Worm (Caenorhabditis elegans) whole organism, L4 larva: ENCODE results near the gene srd-3.

Experiments
- T20F7.1 ChIP-seq: fragments of 200-800 bp; sonication (Bioruptor generic); optimal IDR thresholded peaks from 2 replicates; lab custom pipeline; 2018; ENCODE audit warnings: mild to moderate bottlenecking, missing genetic modification characterization, missing compliant biosample characterization
- Y105C5A.15 ChIP-seq: fragments of 200-800 bp; sonication (Bioruptor generic); IDR thresholded peaks from 2 replicates; pipeline ENCODE4 v1.3.6; 2022; ENCODE audit warnings: missing genetic modification characterization, missing compliant biosample characterization
- Y48G9A.11 ChIP-seq: fragments of 200-800 bp; sonication (Bioruptor generic); IDR thresholded peaks from 2 replicates; pipeline ENCODE4 v1.3.6; 2022; ENCODE audit warnings: missing genetic modification reagents, missing genetic modification characterization, missing compliant biosample characterization
- Y5F2A.4 ChIP-seq: fragments of 200-800 bp; sonication (Bioruptor generic); optimal IDR thresholded peaks from 2 replicates; lab custom pipeline; 2018; ENCODE audit warnings: mild to moderate bottlenecking, missing genetic modification characterization, missing compliant biosample characterization
- aha-1 ChIP-seq: fragments of 150-350 bp; peaks from one replicate; lab custom pipeline; 2014; ENCODE audit warnings: missing biosample characterization, missing genetic modification characterization
- arid-1 ChIP-seq: fragments of 200-800 bp; sonication (Bioruptor generic); conservative IDR thresholded peaks from 2 replicates; pipeline ENCODE4 v1.3.6; 2022; ENCODE audit warnings: missing genetic modification reagents, missing genetic modification characterization, missing compliant biosample characterization
- attf-4 ChIP-seq: sonication (generic microtip); optimal IDR thresholded peaks from 3 replicates; lab custom pipeline; 2017; ENCODE audit warnings: missing biosample characterization, missing genetic modification characterization
- ceh-20 ChIP-seq: fragments of 200-800 bp; sonication (Bioruptor generic); IDR thresholded peaks from 2 replicates; pipeline ENCODE4 v1.3.6; 2022; ENCODE audit warnings: missing genetic modification reagents, missing genetic modification characterization, missing compliant biosample characterization
- ceh-28 ChIP-seq: fragments of 150-350 bp; optimal IDR thresholded peaks from 2 replicates; lab custom pipeline; 2014; ENCODE audit warnings: missing biosample characterization, missing genetic modification reagents, missing genetic modification characterization
- ceh-32 ChIP-seq: sonication (generic microtip); optimal IDR thresholded peaks from 2 replicates; lab custom pipeline; 2016; ENCODE audit warnings: mild to moderate bottlenecking, missing genetic modification characterization, missing compliant biosample characterization; ENCODE audit not compliant: poor library complexity
- ceh-44 ChIP-seq: fragments of 200-800 bp; sonication (Bioruptor generic); IDR thresholded peaks from 2 replicates; pipeline ENCODE4 v1.3.6; 2022; ENCODE audit warnings: missing genetic modification reagents, missing genetic modification characterization, missing compliant biosample characterization
- daf-16 ChIP-seq, 3 experiments: sonication (generic microtip); optimal IDR thresholded peaks; 2 replicates each; lab custom pipeline; 2016 to 2017; ENCODE audit warnings: missing genetic modification characterization in 3 of 3, missing genetic modification reagents in 3 of 3, mild to moderate bottlenecking in 2 of 3, missing compliant biosample characterization in 2 of 3, missing biosample characterization in 1 of 3, moderate library complexity in 1 of 3
- daf-19 ChIP-seq: fragments of 200-800 bp; sonication (Bioruptor generic); conservative IDR thresholded peaks from 2 replicates; pipeline ENCODE4 v1.3.6; 2022; ENCODE audit warnings: missing genetic modification characterization, missing compliant biosample characterization
- dmd-6 ChIP-seq: fragments of 200-800 bp; sonication (Bioruptor generic); IDR thresholded peaks from 2 replicates; pipeline ENCODE4 v1.3.6; 2022; ENCODE audit warnings: missing genetic modification reagents, missing genetic modification characterization, missing compliant biosample characterization
- dmd-8 ChIP-seq: fragments of 200-800 bp; sonication (Bioruptor generic); IDR thresholded peaks from 2 replicates; pipeline ENCODE4 v1.3.6; 2022; ENCODE audit warnings: missing genetic modification characterization, missing compliant biosample characterization
- dmd-9 ChIP-seq: fragments of 200-800 bp; sonication (Bioruptor generic); IDR thresholded peaks from 2 replicates; pipeline ENCODE4 v1.3.6; 2022; ENCODE audit warnings: missing genetic modification reagents, missing genetic modification characterization, missing compliant biosample characterization
- dve-1 ChIP-seq: sonication (generic microtip); optimal IDR thresholded peaks from 2 replicates; lab custom pipeline; 2017; ENCODE audit warnings: antibody characterized with exemption, mild to moderate bottlenecking, missing genetic modification characterization, missing compliant biosample characterization; ENCODE audit not compliant: insufficient read depth
- fkh-10 ChIP-seq: fragments of 150-350 bp; optimal IDR thresholded peaks from 2 replicates; lab custom pipeline; 2014; ENCODE audit warnings: missing biosample characterization, missing genetic modification reagents, missing genetic modification characterization
- hlh-11 ChIP-seq: fragments of 200-800 bp; sonication (Bioruptor generic); optimal IDR thresholded peaks from 2 replicates; lab custom pipeline; 2018; ENCODE audit warnings: mild to moderate bottlenecking, missing genetic modification characterization, missing compliant biosample characterization
- hlh-30 ChIP-seq: sonication (generic microtip); optimal IDR thresholded peaks from 2 replicates; lab custom pipeline; 2017; ENCODE audit warnings: antibody characterized with exemption, mild to moderate bottlenecking, missing genetic modification characterization, missing compliant biosample characterization; ENCODE audit not compliant: insufficient read depth
- lim-7 ChIP-seq: fragments of 200-800 bp; sonication (Bioruptor generic); IDR thresholded peaks from 2 replicates; pipeline ENCODE4 v1.3.6; 2022; ENCODE audit warnings: missing genetic modification characterization, missing compliant biosample characterization
- lin-13 ChIP-seq: fragments of 150-350 bp; optimal IDR thresholded peaks from 2 replicates; lab custom pipeline; 2014; ENCODE audit warnings: missing biosample characterization, missing genetic modification reagents, missing genetic modification characterization
- lin-38 ChIP-seq: fragments of 200-800 bp; sonication (Bioruptor generic); IDR thresholded peaks from 2 replicates; pipeline ENCODE4 v1.3.6; 2022; ENCODE audit warnings: missing genetic modification reagents, missing genetic modification characterization, missing compliant biosample characterization
- lir-3 ChIP-seq: sonication (generic microtip); optimal IDR thresholded peaks from 2 replicates; lab custom pipeline; 2016; ENCODE audit warnings: mild to moderate bottlenecking, missing genetic modification characterization, missing compliant biosample characterization
- lsy-2 ChIP-seq, 2 experiments: fragments of 150-350 bp in 1 of 2; sonication (generic microtip) in 1 of 2; optimal IDR thresholded peaks; 2 replicates each; lab custom pipeline; 2014 to 2017; ENCODE audit warnings: missing biosample characterization in 2 of 2, missing genetic modification characterization in 2 of 2
- madf-9 ChIP-seq: fragments of 200-800 bp; sonication (Bioruptor generic); conservative IDR thresholded peaks from 2 replicates; pipeline ENCODE4 v1.3.6; 2022; ENCODE audit warnings: missing genetic modification reagents, missing genetic modification characterization, missing compliant biosample characterization
- mdl-1 ChIP-seq, 2 experiments: fragments of 150-350 bp in 1 of 2; sonication (generic microtip) in 1 of 2; optimal IDR thresholded peaks; 2 replicates each; lab custom pipeline; 2014 to 2017; ENCODE audit warnings: missing biosample characterization in 2 of 2, missing genetic modification characterization in 2 of 2
- mep-1 ChIP-seq: fragments of 150-350 bp; sonication (generic microtip); optimal IDR thresholded peaks from 3 replicates; lab custom pipeline; 2014; ENCODE audit warnings: missing biosample characterization, missing genetic modification characterization
- mes-2 ChIP-seq: sonication (generic microtip); optimal IDR thresholded peaks from 2 replicates; lab custom pipeline; 2016; ENCODE audit warnings: missing genotype, mild to moderate bottlenecking, missing genetic modification characterization, missing compliant biosample characterization; ENCODE audit not compliant: poor library complexity, severe bottlenecking
- nhr-11 ChIP-seq: fragments of 150-350 bp; optimal IDR thresholded peaks from 2 replicates; lab custom pipeline; 2014; ENCODE audit warnings: missing biosample characterization, missing genetic modification characterization
- nhr-28 ChIP-seq: fragments of 150-350 bp; optimal IDR thresholded peaks from 2 replicates; lab custom pipeline; 2014; ENCODE audit warnings: missing biosample characterization, missing genetic modification characterization
- nhr-6 ChIP-seq: fragments of 150-350 bp; optimal IDR thresholded peaks from 2 replicates; lab custom pipeline; 2014; ENCODE audit warnings: missing biosample characterization, missing genetic modification characterization
- nhr-77 ChIP-seq: fragments of 150-350 bp; optimal IDR thresholded peaks from 2 replicates; lab custom pipeline; 2014; ENCODE audit warnings: missing biosample characterization, missing genetic modification characterization
- pha-4 ChIP-seq, 2 experiments: fragments of 150-350 bp in 1 of 2; fragments of 200-800 bp in 1 of 2; sonication (Bioruptor generic) in 1 of 2; IDR thresholded peaks in 1 of 2; optimal IDR thresholded peaks in 1 of 2; 2 replicates each; pipeline versions ENCODE4 v1.3.6 to Lab custom; 2014 to 2022; ENCODE audit warnings: missing genetic modification characterization in 2 of 2, missing genetic modification reagents in 2 of 2, missing biosample characterization in 1 of 2, missing compliant biosample characterization in 1 of 2
- pqm-1 ChIP-seq: sonication (generic microtip); optimal IDR thresholded peaks from 2 replicates; lab custom pipeline; 2017; ENCODE audit warnings: missing biosample characterization, missing genetic modification characterization
- sdz-12 ChIP-seq: fragments of 200-800 bp; sonication (Bioruptor generic); optimal IDR thresholded peaks from 2 replicates; lab custom pipeline; 2018; ENCODE audit warnings: mild to moderate bottlenecking, missing genetic modification characterization, missing compliant biosample characterization
- set-16 ChIP-seq: fragments of 200-800 bp; sonication (Bioruptor generic); IDR thresholded peaks from 2 replicates; pipeline ENCODE4 v1.3.6; 2022; ENCODE audit warnings: missing genetic modification reagents, missing genetic modification characterization, missing compliant biosample characterization
- unc-39 ChIP-seq: sonication (generic microtip); optimal IDR thresholded peaks from 2 replicates; lab custom pipeline; 2017; ENCODE audit warnings: missing biosample characterization, missing genetic modification characterization
- zfp-2 ChIP-seq: sonication (generic microtip); optimal IDR thresholded peaks from 2 replicates; lab custom pipeline; 2016; ENCODE audit warnings: mild to moderate bottlenecking, missing genetic modification characterization, missing compliant biosample characterization

The srd-3 gene

ce11 chrII:160561-161123, 31.8 kb upstream of the srd-3 start (continued):
- no peak for TF ChIP-seq mdl-1 (tag; optimal IDR thresholded peaks at IDR 0.05; lab: Kevin White, UChicago)
- no peak for TF ChIP-seq daf-19 (GFP tag; lab: Robert Waterston, UW)
- no peak for TF ChIP-seq hlh-11
- TF ChIP-seq dmd-8 (GFP tag; lab: Robert Waterston, UW) = no peak
- TF ChIP-seq Y48G9A.11 (GFP tag; lab: Robert Waterston, UW) = no peak
- TF ChIP-seq nhr-6 (tag; lab: Kevin White, UChicago) = no peak
- no peak for TF ChIP-seq arid-1 (GFP tag; lab: Robert Waterston, UW)

ce11 chrII:159294-159922, 30.6 kb upstream of the srd-3 start:
- TF ChIP-seq madf-9 (GFP tag; lab: Robert Waterston, UW) (no peak), lin-38 (GFP tag; lab: Robert Waterston, UW) (peak; percentile 43), lin-13 (no peak), set-16 (GFP tag; lab: Robert Waterston, UW) (no peak), fkh-10 (GFP tag; lab: Kevin White, UChicago) (no peak), nhr-6 (tag; lab: Kevin White, UChicago) (peak; percentile 70), nhr-77 (tag; lab: Kevin White, UChicago) (peak; percentile 29), nhr-11 (tag; lab: Kevin White, UChicago) (no peak), unc-39 (tag; lab: Kevin White, UChicago) (no peak), pha-4 (GFP tag; IDR thresholded peaks at IDR 0.05; lab: Robert Waterston, UW) (0 out of 2 replicates have a peak, but pooled peaks have one; percentile 20), pha-4 (tag; optimal IDR thresholded peaks at IDR 0.05; lab: Kevin White, UChicago) (peak; percentile 29), mes-2 (tag; lab: Kevin White, UChicago) (peak; percentile 61), Y5F2A.4 (no peak), T20F7.1 (no peak), ceh-44 (GFP tag; lab: Robert Waterston, UW) (no peak), mep-1 (tag; lab: Kevin White, UChicago) (peak; percentile 46), lsy-2 (tag; optimal IDR thresholded peaks at IDR 0.05; lab: Kevin White, UChicago) (peak in 1 of 2 experiments; percentile 55), dmd-6 (GFP tag; lab: Robert Waterston, UW) (peak; percentile 26; the same call in 1 of the 2 replicates), lir-3 (tag; lab: Kevin White, UChicago) (no peak), lim-7 (GFP tag; lab: Robert Waterston, UW) (no peak), pqm-1 (tag; lab: Kevin White, UChicago) (peak; percentile 33), zfp-2 (tag; lab: Kevin White, UChicago) (no peak), dve-1 (peak; percentile 58), sdz-12 (GFP tag; lab: Kevin White, UChicago) (no peak), dmd-9 (GFP tag; lab: Robert Waterston, UW) (no peak), daf-16 (GFP tag; optimal IDR thresholded peaks at IDR 0.05; lab: Kevin White, UChicago) (no peak), daf-16 (tag; optimal IDR thresholded peaks at IDR 0.05; lab: Kevin White, UChicago) (peak; percentile 52), ceh-28 (tag; lab: Kevin White, UChicago) (peak; percentile 26), ceh-20 (GFP tag; lab: Robert Waterston, UW) (no peak), Y105C5A.15 (no peak), hlh-11 (peak; percentile 64), hlh-30 (tag; lab: Kevin White, UChicago) (peak; percentile 76), nhr-28 (tag; lab: Kevin White, UChicago) (peak; percentile 56), ceh-32 (tag; lab: Kevin White, UChicago) (no peak), attf-4 (tag; lab: Kevin White, UChicago) (no peak), aha-1 (peak; percentile 48)
- TF ChIP-seq, all 104 proteins: peak for 16
